Fruit fly (Drosophila melanogaster) whole organism, wandering third instar larva: ENCODE measurements around the gene CG33331.

Source experiments
- Abd-B ChIP-seq: fragments of >200 bp; optimal IDR thresholded peaks from 2 replicates; lab custom pipeline; 2017; ENCODE audit warnings: missing biosample characterization, missing genetic modification characterization
- OdsH ChIP-seq: fragments of 200-800 bp; sonication (Bioruptor generic); optimal IDR thresholded peaks from 2 replicates; lab custom pipeline; 2016; ENCODE audit warnings: missing biosample characterization, mild to moderate bottlenecking, missing genetic modification characterization
- brk ChIP-seq: fragments of 200-800 bp; sonication (Bioruptor generic); optimal IDR thresholded peaks from 2 replicates; lab custom pipeline; 2016; ENCODE audit warnings: missing biosample characterization, mild to moderate bottlenecking, missing genetic modification characterization
- fru ChIP-seq: fragments of 200-800 bp; sonication (Bioruptor generic); optimal IDR thresholded peaks from 3 replicates; lab custom pipeline; 2016; ENCODE audit warnings: missing biosample characterization, mild to moderate bottlenecking, missing genetic modification characterization
- h ChIP-seq: fragments of 200-800 bp; sonication (Bioruptor generic); optimal IDR thresholded peaks from 3 replicates; lab custom pipeline; 2016; ENCODE audit warnings: missing biosample characterization, mild to moderate bottlenecking, missing genetic modification characterization
- lola ChIP-seq: fragments of >200 bp; optimal IDR thresholded peaks from 2 replicates; lab custom pipeline; 2017; ENCODE audit warnings: missing biosample characterization, missing genetic modification characterization
- pan ChIP-seq: fragments of >200 bp; optimal IDR thresholded peaks from 2 replicates; lab custom pipeline; 2017
- usp ChIP-seq: fragments of >200 bp; optimal IDR thresholded peaks from 2 replicates; lab custom pipeline; 2017; ENCODE audit warnings: missing biosample characterization, missing genetic modification characterization

dm6 chr3R:14901408-14902352, 15.4 kb downstream of the CG33331 start, which contains the start of gene RpS5b:
- no peak for TF ChIP-seq OdsH (GFP tag; lab: Kevin White, UChicago)
- TF ChIP-seq usp, result no peak
- no peak for TF ChIP-seq brk (GFP tag; lab: Kevin White, UChicago)
- no peak for TF ChIP-seq pan (lab: Kevin White, UChicago)
- TF ChIP-seq h, result peak; percentile 30
- no peak for TF ChIP-seq lola
- TF ChIP-seq fru, result no peak
- no peak for TF ChIP-seq Abd-B (GFP tag; lab: Kevin White, UChicago)
